Fruit fly (Drosophila melanogaster) whole organism, embryonic: ENCODE data around the gene PGRP-LF.

Experiments used
- BtbVII ChIP-seq: fragments of 200-800 bp; sonication (Bioruptor generic); optimal IDR thresholded peaks from 3 replicates; lab custom pipeline; 2017; ENCODE audit warnings: missing biosample characterization, mild to moderate bottlenecking, missing genetic modification characterization
- CG13123 ChIP-seq: fragments of 200-800 bp; sonication (Bioruptor generic); optimal IDR thresholded peaks from 2 replicates; lab custom pipeline; 2016; ENCODE audit warnings: missing biosample characterization, missing genetic modification characterization
- CG13424 ChIP-seq: fragments of 200-800 bp; sonication (Bioruptor generic); optimal IDR thresholded peaks from 2 replicates; lab custom pipeline; 2019; ENCODE audit warnings: missing biosample characterization, mild to moderate bottlenecking, missing genetic modification characterization, moderate library complexity
- CG15011 ChIP-seq: fragments of 200-800 bp; sonication (Bioruptor generic); optimal IDR thresholded peaks from 3 replicates; lab custom pipeline; 2018; ENCODE audit warnings: missing biosample characterization, mild to moderate bottlenecking, missing genetic modification characterization
- CG18599 ChIP-seq: fragments of 200-800 bp; sonication (Bioruptor generic); optimal IDR thresholded peaks from 3 replicates; lab custom pipeline; 2017; ENCODE audit warnings: missing biosample characterization, missing genetic modification characterization, mild to moderate bottlenecking, moderate library complexity, missing genetic modification reagents
- CG3847 ChIP-seq: fragments of 200-800 bp; sonication (Bioruptor generic); IDR thresholded peaks from 2 replicates; pipeline ENCODE4 v1.3.6; 2022; ENCODE audit warnings: missing biosample characterization, missing genetic modification characterization
- CG4360 ChIP-seq: fragments of 200-800 bp; sonication (Bioruptor generic); IDR thresholded peaks from 2 replicates; pipeline ENCODE4 v1.3.6; 2022; ENCODE audit warnings: missing biosample characterization, missing genetic modification characterization
- CG7271 ChIP-seq: fragments of 200-800 bp; sonication (Bioruptor generic); optimal IDR thresholded peaks from 2 replicates; lab custom pipeline; 2018; ENCODE audit warnings: missing biosample characterization, mild to moderate bottlenecking, missing genetic modification characterization, moderate library complexity
- CG7357 ChIP-seq: fragments of 200-800 bp; sonication (Bioruptor generic); IDR thresholded peaks from 3 replicates; pipeline ENCODE4 v1.3.6; 2022; ENCODE audit warnings: missing biosample characterization, missing genetic modification characterization
- CG7745 ChIP-seq: fragments of 200-800 bp; sonication (Bioruptor generic); optimal IDR thresholded peaks from 2 replicates; lab custom pipeline; 2018; ENCODE audit warnings: missing biosample characterization, mild to moderate bottlenecking, missing genetic modification characterization, moderate library complexity
- CG8290 ChIP-seq, 3 experiments: fragments of 200-800 bp; sonication (Bioruptor generic); optimal IDR thresholded peaks; 2 replicates each; lab custom pipeline; 2016 to 2019; ENCODE audit warnings: missing biosample characterization in 3 of 3, missing genetic modification characterization in 3 of 3, mild to moderate bottlenecking in 2 of 3, moderate library complexity in 1 of 3
- CrebB ChIP-seq: fragments of 200-800 bp; sonication (Bioruptor generic); optimal IDR thresholded peaks from 3 replicates; lab custom pipeline; 2018; ENCODE audit warnings: missing biosample characterization, mild to moderate bottlenecking, missing genetic modification characterization
- Dbx ChIP-seq: fragments of 200-800 bp; sonication (Bioruptor generic); IDR thresholded peaks from 3 replicates; pipeline ENCODE4 v1.3.6; 2022; ENCODE audit warnings: missing biosample characterization, missing genetic modification characterization
- Ets97D ChIP-seq: fragments of 200-800 bp; sonication (Bioruptor generic); optimal IDR thresholded peaks from 3 replicates; lab custom pipeline; 2016; ENCODE audit warnings: missing biosample characterization, missing genetic modification characterization
- Hey ChIP-seq: fragments of 200-800 bp; sonication (Bioruptor generic); optimal IDR thresholded peaks from 3 replicates; lab custom pipeline; 2018; ENCODE audit warnings: missing biosample characterization, mild to moderate bottlenecking, missing genetic modification characterization
- Hmr ChIP-seq: fragments of 200-800 bp; sonication (Bioruptor generic); optimal IDR thresholded peaks from 3 replicates; lab custom pipeline; 2017; ENCODE audit warnings: mild to moderate bottlenecking, missing biosample characterization, missing genetic modification reagents, missing genetic modification characterization
- Hmx ChIP-seq: fragments of 200-800 bp; sonication (Bioruptor generic); optimal IDR thresholded peaks from 2 replicates; lab custom pipeline; 2016; ENCODE audit warnings: missing biosample characterization, missing genetic modification characterization
- MTF-1 ChIP-seq: fragments of 200-800 bp; sonication (Bioruptor generic); optimal IDR thresholded peaks from 2 replicates; lab custom pipeline; 2018; ENCODE audit warnings: missing biosample characterization, mild to moderate bottlenecking, missing genetic modification characterization, borderline replicate concordance
- Mrtf ChIP-seq: fragments of 200-800 bp; sonication (Bioruptor generic); IDR thresholded peaks from 3 replicates; pipeline ENCODE4 v1.3.6; 2022; ENCODE audit warnings: missing biosample characterization, missing genetic modification characterization
- Nf-YB ChIP-seq: fragments of 200-800 bp; sonication (Bioruptor generic); optimal IDR thresholded peaks from 3 replicates; lab custom pipeline; 2019; ENCODE audit warnings: missing biosample characterization, mild to moderate bottlenecking, missing genetic modification characterization, moderate library complexity
- Optix ChIP-seq: fragments of 200-800 bp; sonication (Bioruptor generic); IDR thresholded peaks from 3 replicates; pipeline ENCODE4 v1.3.6; 2022; ENCODE audit warnings: missing biosample characterization, missing genetic modification characterization
- Pdp1 ChIP-seq, 2 experiments: fragments of 200-800 bp; sonication (Bioruptor generic); optimal IDR thresholded peaks; 3 replicates each; lab custom pipeline; 2016; ENCODE audit warnings: missing biosample characterization in 2 of 2, missing genetic modification characterization in 2 of 2, mild to moderate bottlenecking in 1 of 2, moderate library complexity in 1 of 2
- Ravus ChIP-seq: fragments of 200-800 bp; sonication (Bioruptor generic); IDR thresholded peaks from 2 replicates; pipeline ENCODE4 v1.3.6; 2022; ENCODE audit warnings: missing biosample characterization, missing genetic modification characterization
- Sox100B ChIP-seq: fragments of 200-800 bp; sonication (Bioruptor generic); optimal IDR thresholded peaks from 3 replicates; lab custom pipeline; 2018; ENCODE audit warnings: missing biosample characterization, mild to moderate bottlenecking, missing genetic modification characterization
- Stat92E ChIP-seq, 3 experiments: fragments of >200 bp in 2 of 3; fragments of 200-800 bp in 1 of 3; sonication (Bioruptor generic) in 1 of 3; optimal IDR thresholded peaks; 2 replicates each; lab custom pipeline; 2017 to 2019; ENCODE audit warnings: missing biosample characterization in 3 of 3, missing genetic modification characterization in 3 of 3, mild to moderate bottlenecking in 1 of 3, moderate library complexity in 1 of 3
- Xrp1 ChIP-seq: fragments of 200-800 bp; sonication (Bioruptor generic); IDR thresholded peaks from 2 replicates; pipeline ENCODE4 v1.3.6; 2022; ENCODE audit warnings: missing biosample characterization, missing genetic modification characterization
- ara ChIP-seq: fragments of 200-800 bp; sonication (Bioruptor generic); IDR thresholded peaks from 2 replicates; pipeline ENCODE4 v1.3.6; 2022; ENCODE audit warnings: missing biosample characterization, missing genetic modification characterization
- cg ChIP-seq: fragments of 200-800 bp; sonication (Bioruptor generic); optimal IDR thresholded peaks from 3 replicates; lab custom pipeline; 2019; ENCODE audit warnings: missing biosample characterization, mild to moderate bottlenecking, missing genetic modification characterization, moderate library complexity
- chn ChIP-seq: fragments of 200-800 bp; sonication (Bioruptor generic); optimal IDR thresholded peaks from 2 replicates; lab custom pipeline; 2016; ENCODE audit warnings: missing biosample characterization, missing genetic modification characterization
- crc ChIP-seq: fragments of 200-800 bp; sonication (Bioruptor generic); optimal IDR thresholded peaks from 2 replicates; lab custom pipeline; 2016; ENCODE audit warnings: missing biosample characterization, missing genetic modification characterization
- dpn ChIP-seq, 2 experiments: fragments of 200-800 bp; sonication (Bioruptor generic); optimal IDR thresholded peaks; 3 replicates each; lab custom pipeline; 2016; ENCODE audit warnings: missing biosample characterization in 2 of 2, missing genetic modification characterization in 2 of 2
- exex ChIP-seq: fragments of 200-800 bp; sonication (Bioruptor generic); optimal IDR thresholded peaks from 4 replicates; lab custom pipeline; 2018; ENCODE audit warnings: missing biosample characterization, mild to moderate bottlenecking, missing genetic modification characterization, moderate library complexity
- grn ChIP-seq: fragments of 200-800 bp; sonication (Bioruptor generic); optimal IDR thresholded peaks from 3 replicates; lab custom pipeline; 2017; ENCODE audit warnings: missing biosample characterization, missing genetic modification characterization
- gsb-n ChIP-seq: fragments of 200-800 bp; sonication (Bioruptor generic); optimal IDR thresholded peaks from 3 replicates; lab custom pipeline; 2018; ENCODE audit warnings: missing biosample characterization, mild to moderate bottlenecking, missing genetic modification characterization
- klu ChIP-seq: fragments of 200-800 bp; sonication (Bioruptor generic); IDR thresholded peaks from 2 replicates; pipeline ENCODE4 v1.3.6; 2022; ENCODE audit warnings: missing biosample characterization, missing genetic modification characterization
- mirr ChIP-seq: fragments of 200-800 bp; sonication (Bioruptor generic); optimal IDR thresholded peaks from 3 replicates; lab custom pipeline; 2018; ENCODE audit warnings: missing biosample characterization, mild to moderate bottlenecking, missing genetic modification characterization
- peb ChIP-seq: fragments of 200-800 bp; sonication (Bioruptor generic); IDR thresholded peaks from 2 replicates; pipeline ENCODE4 v1.3.6; 2022; ENCODE audit warnings: missing biosample characterization, missing genetic modification characterization
- salm ChIP-seq: fragments of 200-800 bp; sonication (Bioruptor generic); optimal IDR thresholded peaks from 2 replicates; lab custom pipeline; 2018; ENCODE audit warnings: missing biosample characterization, mild to moderate bottlenecking, missing genetic modification characterization
- stwl ChIP-seq: fragments of 200-800 bp; sonication (Bioruptor generic); optimal IDR thresholded peaks from 3 replicates; lab custom pipeline; 2018; ENCODE audit warnings: missing biosample characterization, mild to moderate bottlenecking, missing genetic modification characterization, moderate library complexity
- sug ChIP-seq: fragments of 200-800 bp; optimal IDR thresholded peaks from 2 replicates; lab custom pipeline; 2019; ENCODE audit warnings: missing biosample characterization, mild to moderate bottlenecking, missing genetic modification characterization, moderate library complexity
- z ChIP-seq: fragments of 200-800 bp; sonication (Bioruptor generic); IDR thresholded peaks from 3 replicates; pipeline ENCODE4 v1.3.6; 2022; ENCODE audit warnings: missing biosample characterization, missing genetic modification characterization

The PGRP-LF gene

DNA sequence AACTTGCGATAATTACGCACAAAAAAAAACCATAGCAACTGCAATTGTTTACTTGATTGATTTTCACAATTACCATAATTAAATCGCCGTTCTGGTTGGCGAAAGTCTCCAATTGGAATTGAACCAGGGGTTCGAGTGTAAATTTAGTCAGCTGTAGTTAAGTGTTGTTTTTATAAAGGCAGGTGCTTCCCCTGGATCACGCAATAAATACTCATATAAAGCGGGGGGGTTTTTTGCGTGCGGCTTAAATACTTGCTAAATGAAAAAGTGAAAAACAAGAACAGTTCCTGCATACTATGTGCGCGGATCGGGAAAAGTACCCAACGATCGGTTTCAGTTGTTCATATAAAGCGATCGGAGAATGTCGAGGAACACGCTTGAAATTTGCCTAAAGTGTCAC lies 5.4 kb upstream of the PGRP-LF start:
- no peak for TF ChIP-seq chn (GFP tag; lab: Kevin White, UChicago)
- no peak for TF ChIP-seq Dbx (GFP tag; lab: Robert Waterston, UW)
- TF ChIP-seq Mrtf = no peak
- no peak for TF ChIP-seq CG8290 (GFP tag; optimal IDR thresholded peaks at IDR 0.05; lab: Kevin White, UChicago)
- TF ChIP-seq CG8290 (tag; optimal IDR thresholded peaks at IDR 0.05; lab: Kevin White, UChicago) = no peak
- TF ChIP-seq Xrp1 = no peak
- TF ChIP-seq CG15011 = no peak
- no peak for TF ChIP-seq Hmx (GFP tag; lab: Kevin White, UChicago)
- TF ChIP-seq Ets97D (GFP tag; lab: Kevin White, UChicago) = no peak
- no peak for TF ChIP-seq ara
- TF ChIP-seq, all 482 proteins: peak for 0

DNA sequence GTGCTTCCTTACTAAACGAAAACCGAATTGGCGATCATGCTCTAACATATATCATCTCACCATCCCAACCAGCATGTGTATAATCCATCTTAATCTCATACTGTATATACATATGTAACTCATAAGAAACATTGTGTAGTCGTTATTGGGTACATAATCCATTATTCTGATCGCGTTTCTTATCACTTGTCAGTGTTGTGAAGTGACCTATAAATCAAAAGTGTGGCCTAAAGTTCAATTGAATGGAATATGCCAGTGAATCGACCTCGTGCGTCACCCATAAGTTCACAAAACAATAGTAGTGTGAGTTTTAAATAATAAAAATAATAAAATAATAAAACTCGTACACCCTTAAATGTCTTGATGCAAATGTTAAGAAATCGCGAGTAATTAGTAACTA lies 4.3 kb upstream of the PGRP-LF start:
- TF ChIP-seq MTF-1 (GFP tag; lab: Kevin White, UChicago) (no peak), stwl (tag; lab: Kevin White, UChicago) (peak; percentile 55)

DNA sequence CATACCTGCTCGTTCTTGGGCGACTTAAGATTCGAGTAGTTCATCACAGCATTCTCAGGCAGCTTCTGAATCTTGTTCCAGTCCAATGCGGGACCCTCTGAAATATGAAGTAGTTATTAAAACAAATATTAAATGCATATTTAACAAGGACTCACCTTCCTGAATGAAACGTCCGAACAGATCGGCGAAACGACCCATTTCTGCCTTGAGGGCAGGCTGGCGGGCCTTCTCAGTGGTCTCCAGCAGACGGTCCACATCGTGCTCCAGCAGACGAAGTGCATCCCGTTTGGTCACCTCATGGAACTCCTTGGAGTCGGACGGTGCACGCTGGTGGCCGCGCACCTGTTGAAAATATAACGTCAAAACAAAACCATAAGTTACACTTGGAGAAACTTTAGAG lies 4.3 kb downstream of the PGRP-LF start, which contains the start of gene CG32040:
TSS of gene CG32040 (plus strand) at position 301 of the 400 bp plus-strand sequence.
- TF ChIP-seq crc (no peak), Sox100B (GFP tag; lab: Kevin White, UChicago) (no peak), CrebB (tag; lab: Kevin White, UChicago) (no peak), CG13123 (no peak), CG7271 (tag; lab: Kevin White, UChicago) (no peak), cg (no peak), CG18599 (no peak), Pdp1 (GFP tag; optimal IDR thresholded peaks at IDR 0.05; lab: Kevin White, UChicago) (no peak), CG3847 (GFP tag; lab: Robert Waterston, UW) (no peak), CG7745 (no peak), salm (tag; lab: Kevin White, UChicago) (no peak), CG4360 (GFP tag; lab: Robert Waterston, UW) (no peak), Ravus (GFP tag; lab: Robert Waterston, UW) (no peak), Stat92E (GFP tag; optimal IDR thresholded peaks at IDR 0.05; lab: Kevin White, UChicago) (no peak), Optix (no peak), CG7357 (GFP tag; lab: Robert Waterston, UW) (no peak), z (GFP tag; lab: Robert Waterston, UW) (no peak)

DNA sequence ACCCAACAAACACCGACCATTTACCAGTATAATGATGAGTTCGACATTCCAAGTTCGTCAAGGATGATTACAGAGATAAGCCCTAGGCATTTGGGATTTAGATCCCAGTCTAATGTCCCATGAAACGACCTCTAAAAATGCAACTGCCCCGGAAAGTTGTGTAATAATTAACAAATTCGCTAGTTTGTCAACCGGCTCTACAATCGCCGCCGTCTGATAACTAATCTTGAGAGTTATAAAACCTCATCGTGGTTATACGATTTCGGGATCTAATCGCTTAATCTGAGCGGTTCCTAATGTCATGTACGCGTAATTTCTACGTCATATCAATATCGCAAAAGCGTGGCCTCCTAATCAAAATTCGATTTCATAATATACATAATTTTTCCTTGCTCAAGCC lies 6.1 kb downstream of the PGRP-LF start:
- TF ChIP-seq Nf-YB (GFP tag; lab: Kevin White, UChicago) (no peak), Pdp1 (GFP tag; optimal IDR thresholded peaks at IDR 0.05; lab: Kevin White, UChicago) (peak in 1 of 2 experiments; percentile 85), peb (GFP tag; lab: Robert Waterston, UW) (no peak), exex (peak; percentile 98), CG13424 (tag; lab: Kevin White, UChicago) (no peak), dpn (GFP tag; optimal IDR thresholded peaks at IDR 0.05; lab: Kevin White, UChicago) (no peak), Hmr (no peak), sug (tag; lab: Kevin White, UChicago) (peak; percentile 47), klu (GFP tag; lab: Robert Waterston, UW) (no peak), Hey (tag; lab: Kevin White, UChicago) (peak; percentile 59), grn (GFP tag; lab: Kevin White, UChicago) (peak; percentile 79), gsb-n (tag; lab: Kevin White, UChicago) (no peak), BtbVII (GFP tag; lab: Kevin White, UChicago) (peak; percentile 46), mirr (peak; percentile 36)
